Worm (Caenorhabditis elegans) whole organism, L4/young adult: Measurements from ENCODE around the gene C14C10.1.

Experiments used
- W03F9.2 ChIP-seq: fragments of 150-350 bp; optimal IDR thresholded peaks from 2 replicates; lab custom pipeline; 2014; ENCODE audit warnings: missing biosample characterization, missing genetic modification characterization
- dao-5 ChIP-seq: sonication (generic microtip); optimal IDR thresholded peaks from 2 replicates; lab custom pipeline; 2016; ENCODE audit warnings: missing genotype, missing genetic modification characterization, moderate library complexity, missing compliant biosample characterization
- him-1 ChIP-seq: sonication (generic microtip); optimal IDR thresholded peaks from 2 replicates; lab custom pipeline; 2016; ENCODE audit warnings: missing genotype, missing genetic modification reagents, missing genetic modification characterization, missing compliant biosample characterization

The C14C10.1 gene

DNA sequence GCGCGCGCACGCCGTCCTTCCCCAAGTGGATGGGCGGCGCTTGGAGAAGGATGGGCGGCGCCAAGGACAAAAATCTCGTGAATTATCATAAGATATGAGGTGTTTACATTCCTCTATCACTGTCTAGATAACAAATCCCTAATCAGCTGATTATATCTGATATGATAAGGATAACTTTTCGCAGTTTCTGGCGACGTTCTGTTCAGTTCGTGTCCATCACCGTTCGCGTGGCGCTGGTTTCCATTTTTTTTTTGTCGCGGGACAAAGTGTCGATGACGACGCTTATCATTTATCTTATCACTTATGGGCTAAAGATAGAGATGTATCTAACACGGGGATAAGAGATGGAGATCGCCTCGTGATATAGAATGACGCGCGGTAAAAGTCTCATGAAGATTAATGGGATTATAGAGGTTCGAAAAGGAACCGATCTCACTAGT, 34.8 kb upstream of the C14C10.1 start:
- TF ChIP-seq him-1 (tag; lab: Kevin White, UChicago) (no peak), dao-5 (tag; lab: Kevin White, UChicago) (no peak), W03F9.2 (tag; lab: Kevin White, UChicago) (no peak)

DNA sequence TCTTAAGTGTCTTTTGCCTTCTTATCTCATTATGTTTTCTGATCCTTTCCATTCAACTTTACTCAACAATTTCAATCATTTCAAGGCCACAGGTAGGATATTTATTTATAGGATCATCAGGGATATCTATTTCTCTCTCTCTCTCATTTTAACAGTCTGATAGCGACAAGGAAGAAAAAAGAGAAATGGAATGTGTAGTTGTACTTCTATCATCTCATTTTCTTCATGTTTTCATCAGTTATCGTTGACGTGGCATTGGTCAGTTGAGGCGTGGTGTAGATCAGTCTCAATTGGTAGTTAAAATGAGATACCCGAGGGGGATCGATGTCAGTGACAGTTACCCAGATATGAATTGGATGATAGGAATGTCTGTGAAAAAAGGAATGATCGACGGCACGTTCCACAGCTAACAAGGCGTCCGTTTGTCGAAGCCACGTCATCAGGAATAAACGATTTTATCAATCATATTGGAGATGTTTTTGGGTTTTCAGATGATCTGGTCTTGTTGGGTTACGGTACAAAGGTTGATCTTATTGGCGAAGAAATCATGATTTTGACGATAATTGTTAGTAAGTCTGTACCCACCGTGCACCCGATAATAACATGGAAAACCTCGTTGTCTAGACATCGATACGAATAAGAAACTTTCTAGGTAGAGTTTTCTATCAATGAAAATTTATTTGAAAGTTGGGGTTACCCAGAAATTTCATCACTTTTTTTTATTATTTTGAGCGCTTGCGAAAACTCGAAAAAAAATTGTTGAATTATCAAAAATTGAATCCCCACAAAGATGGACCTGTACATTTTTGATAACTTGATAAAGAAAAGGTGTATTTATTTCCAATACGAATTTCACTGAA, 33.7 kb upstream of the C14C10.1 start:
- TF ChIP-seq him-1 (tag; lab: Kevin White, UChicago) (no peak), dao-5 (tag; lab: Kevin White, UChicago) (no peak), W03F9.2 (tag; lab: Kevin White, UChicago) (no peak)

DNA sequence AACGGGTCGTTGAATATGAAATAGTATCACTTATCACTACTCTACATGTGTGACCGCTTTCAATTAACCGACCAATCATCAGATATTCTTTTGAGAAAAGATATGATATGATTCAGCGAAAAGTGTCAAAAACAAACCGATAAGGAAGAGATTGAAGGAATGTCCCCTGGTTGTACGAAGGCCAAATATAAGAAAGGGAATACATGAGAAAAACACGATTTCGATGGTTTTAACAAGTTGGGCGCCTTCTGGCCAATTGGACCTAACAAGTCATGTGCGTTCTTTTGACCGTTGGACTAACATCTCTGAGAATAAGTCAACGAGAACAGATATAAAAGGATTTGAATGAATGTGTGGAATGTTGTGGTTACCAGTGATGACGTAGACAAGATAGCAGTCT, 32.3 kb upstream of the C14C10.1 start:
- TF ChIP-seq W03F9.2 (tag; lab: Kevin White, UChicago) (no peak), dao-5 (tag; lab: Kevin White, UChicago) (no peak)

DNA sequence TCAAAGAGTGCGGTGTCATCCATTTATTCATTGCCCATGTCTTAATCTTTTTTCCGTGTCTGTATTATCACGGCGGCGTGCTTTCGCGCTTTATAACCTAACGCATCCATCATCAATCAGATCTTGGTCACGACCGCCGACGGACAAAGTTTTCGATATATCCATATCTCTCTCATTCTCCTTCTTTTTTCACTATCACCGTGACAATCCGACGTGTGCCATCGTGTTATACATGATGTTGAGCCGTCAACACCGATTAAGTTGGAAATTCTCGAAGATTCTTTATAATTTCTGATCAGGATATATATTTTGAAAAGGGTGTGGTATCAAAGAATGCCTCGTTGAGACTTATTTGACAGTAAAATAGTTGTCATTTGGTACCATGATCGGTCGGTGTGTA, 31.2 kb upstream of the C14C10.1 start:
- TF ChIP-seq dao-5 (tag; lab: Kevin White, UChicago), result no peak
- TF ChIP-seq W03F9.2 (tag; lab: Kevin White, UChicago), result no peak
- TF ChIP-seq him-1 (tag; lab: Kevin White, UChicago), result no peak

DNA sequence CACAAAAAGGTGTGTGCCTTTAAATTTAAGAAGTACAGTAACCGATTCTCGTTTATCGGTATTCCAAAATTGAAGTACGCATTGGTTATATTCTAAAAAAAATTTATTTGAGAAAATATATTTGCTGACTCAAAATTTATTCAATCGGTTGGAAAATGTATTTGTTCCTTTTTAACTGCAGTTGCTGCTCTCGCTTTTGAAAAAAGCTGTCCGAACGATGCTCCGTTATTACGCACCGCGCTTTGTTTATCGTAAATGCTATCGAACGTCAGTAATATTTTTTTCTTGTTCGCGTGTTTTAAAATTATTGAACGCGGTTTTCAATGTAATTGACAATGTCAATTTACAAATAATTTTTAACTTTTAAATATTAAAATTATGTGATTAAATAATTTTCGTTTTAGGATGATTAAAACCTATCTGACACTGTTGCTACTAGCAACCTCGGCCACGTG, 27.8 kb upstream of the C14C10.1 start, which contains the start of gene sel-1:
Gene sel-1, plus strand, starts transcription at position 405 of the 455 bp plus-strand sequence.
- TF ChIP-seq W03F9.2 (tag; lab: Kevin White, UChicago) (no peak), dao-5 (tag; lab: Kevin White, UChicago) (no peak), him-1 (tag; lab: Kevin White, UChicago) (no peak)

DNA sequence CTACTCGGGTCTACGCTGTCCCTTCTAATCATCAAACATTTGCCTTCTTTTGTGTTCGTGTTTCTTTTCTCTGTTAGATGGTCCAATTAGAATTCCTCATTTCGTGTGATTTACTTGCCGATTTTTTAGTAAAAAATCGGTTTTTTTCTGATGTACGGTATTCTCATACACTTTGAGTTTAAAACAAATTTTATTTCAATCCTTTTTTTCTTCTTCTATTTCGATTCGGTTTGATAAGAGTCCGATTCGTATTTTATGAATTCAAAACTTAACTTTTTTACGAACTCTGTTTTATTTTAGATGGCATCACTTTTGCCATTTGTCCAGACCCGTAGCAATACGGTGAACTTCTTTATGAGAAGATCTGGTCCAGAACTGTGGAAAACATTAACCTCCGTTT, 24.9 kb upstream of the C14C10.1 start, which contains the start of gene mrps-5:
Gene mrps-5, plus strand, starts transcription at position 301 of the 400 bp plus-strand sequence.
- TF ChIP-seq dao-5 (tag; lab: Kevin White, UChicago) (no peak), W03F9.2 (tag; lab: Kevin White, UChicago) (no peak), him-1 (tag; lab: Kevin White, UChicago) (no peak)

DNA sequence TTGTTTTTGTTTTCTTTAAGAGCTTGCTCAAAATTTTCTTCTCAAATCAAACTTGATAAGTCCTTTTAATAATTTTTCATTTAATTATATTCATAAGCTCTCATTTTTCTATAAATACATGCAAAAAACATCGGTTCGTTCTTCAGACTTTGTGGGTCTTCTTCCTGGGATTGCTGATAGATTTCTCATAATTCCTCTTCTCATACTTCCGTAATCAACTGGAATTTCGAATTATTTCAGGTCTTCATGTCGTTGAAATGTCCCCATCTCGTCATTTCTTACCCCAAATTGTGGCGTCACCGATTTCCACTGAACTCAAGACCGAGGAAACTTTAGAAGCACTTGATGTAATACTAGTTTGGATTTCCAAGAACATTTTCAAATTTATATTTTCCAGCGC, 23.2 kb upstream of the C14C10.1 start:
- no peak for TF ChIP-seq W03F9.2 (tag; lab: Kevin White, UChicago)
- TF ChIP-seq dao-5 (tag; lab: Kevin White, UChicago), result no peak
- no peak for TF ChIP-seq him-1 (tag; lab: Kevin White, UChicago)

DNA sequence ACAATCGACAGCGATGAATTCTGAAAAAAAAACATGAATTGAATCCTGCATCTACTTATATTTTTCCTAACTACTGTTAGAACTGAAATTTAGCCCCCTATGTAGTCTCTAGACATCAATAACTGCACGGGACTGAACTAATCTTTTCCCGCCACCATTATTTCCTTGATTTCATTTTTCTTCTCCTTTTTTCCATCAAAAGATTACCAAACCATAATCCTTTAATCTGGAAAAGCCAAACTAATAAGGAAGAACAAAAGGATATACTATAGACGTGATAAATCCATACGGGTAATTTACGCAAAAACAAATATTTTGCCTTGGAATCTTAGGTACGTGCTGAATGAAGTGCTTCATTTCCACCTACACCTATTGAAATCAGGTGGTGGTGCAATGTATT, 20.8 kb upstream of the C14C10.1 start:
- TF ChIP-seq him-1 (tag; lab: Kevin White, UChicago), result no peak
- TF ChIP-seq dao-5 (tag; lab: Kevin White, UChicago), result no peak
- no peak for TF ChIP-seq W03F9.2 (tag; lab: Kevin White, UChicago)

DNA sequence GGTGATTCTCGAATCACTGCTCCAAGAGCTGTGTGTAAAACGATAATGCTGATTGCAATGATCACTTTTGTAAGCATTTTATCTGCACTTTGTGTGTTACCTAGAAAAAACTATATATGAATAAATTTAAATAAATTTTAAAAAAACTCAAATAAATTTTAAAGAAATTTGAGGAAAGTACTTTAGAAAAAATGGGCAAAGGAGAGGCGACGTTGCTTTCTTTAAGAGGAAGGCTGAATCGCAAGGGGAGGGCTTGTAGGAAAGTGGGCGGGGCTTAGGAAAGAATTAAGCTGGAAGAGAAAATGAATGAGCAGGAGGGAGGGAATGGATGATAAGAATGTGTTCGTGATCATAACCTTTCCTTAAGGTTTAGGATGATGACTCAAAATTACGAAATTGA, 20.3 kb upstream of the C14C10.1 start, which contains the start of gene E02A10.4:
Gene E02A10.4, minus strand, starts transcription at position 101 of the 400 bp plus-strand sequence.
- TF ChIP-seq W03F9.2 (tag; lab: Kevin White, UChicago), result no peak
- no peak for TF ChIP-seq him-1 (tag; lab: Kevin White, UChicago)
- no peak for TF ChIP-seq dao-5 (tag; lab: Kevin White, UChicago)

DNA sequence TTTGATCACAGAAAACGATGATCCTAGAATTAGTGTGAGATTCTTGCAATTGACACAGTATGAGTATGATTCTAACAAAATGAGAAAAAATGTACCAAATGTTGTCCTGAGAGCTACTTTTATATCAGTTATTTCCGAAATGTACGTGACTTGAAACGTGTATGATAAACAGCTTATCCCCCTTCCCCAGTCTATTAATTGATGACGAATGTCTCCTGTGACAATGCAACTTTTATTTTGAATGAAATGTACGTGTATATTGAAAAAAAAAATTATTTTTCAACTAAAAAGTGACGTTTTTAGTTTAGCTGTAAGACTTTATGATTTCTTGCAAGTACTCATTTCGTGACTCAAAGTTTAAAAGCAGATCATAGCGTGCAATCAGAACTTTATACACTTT, 17.9 kb upstream of the C14C10.1 start:
- no peak for TF ChIP-seq dao-5 (tag; lab: Kevin White, UChicago)

DNA sequence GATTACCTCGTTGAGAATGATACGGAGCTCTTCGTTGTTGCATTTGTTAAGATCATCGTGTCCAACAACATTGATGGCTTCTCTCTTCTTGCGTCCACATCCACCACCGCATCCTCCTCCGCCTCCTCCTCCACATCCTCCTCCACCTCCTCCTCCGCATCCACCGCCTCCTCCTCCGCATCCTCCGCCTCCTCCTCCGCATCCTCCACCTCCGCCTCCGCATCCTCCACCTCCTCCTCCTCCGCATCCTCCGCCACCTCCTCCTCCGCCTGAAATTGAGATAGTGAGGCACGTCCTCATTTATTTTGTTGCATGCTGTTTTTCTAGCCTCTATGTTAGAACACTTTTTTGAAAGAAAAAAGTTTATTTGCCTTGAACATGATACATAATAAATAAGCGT, 12.3 kb upstream of the C14C10.1 start:
- TF ChIP-seq dao-5 (tag; lab: Kevin White, UChicago) (no peak), him-1 (tag; lab: Kevin White, UChicago) (no peak), W03F9.2 (tag; lab: Kevin White, UChicago) (no peak)

DNA sequence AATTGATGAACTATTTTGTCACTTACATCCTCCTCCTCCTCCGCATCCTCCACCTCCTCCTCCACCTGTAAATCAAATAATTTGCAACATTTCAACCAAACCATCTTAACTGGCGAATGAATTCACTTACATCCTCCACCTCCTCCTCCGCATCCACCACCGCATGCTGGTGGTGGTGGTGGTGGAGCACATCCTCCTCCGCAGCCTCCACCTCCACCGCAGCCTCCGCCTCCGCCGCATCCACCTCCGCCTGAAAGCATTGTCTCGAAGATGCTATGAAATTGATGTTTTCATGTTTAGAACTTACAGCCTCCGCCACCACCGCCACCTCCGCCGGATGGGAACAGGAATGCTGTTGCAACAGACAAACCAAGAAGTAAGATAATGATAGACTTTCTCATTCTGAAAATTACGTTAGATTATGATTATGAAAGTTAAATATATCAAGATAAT, 11.6 kb upstream of the C14C10.1 start, which contains the start of gene grl-23:
Gene grl-23, minus strand, starts transcription at position 403 of the 453 bp plus-strand sequence.
- TF ChIP-seq dao-5 (tag; lab: Kevin White, UChicago) (no peak), him-1 (tag; lab: Kevin White, UChicago) (no peak), W03F9.2 (tag; lab: Kevin White, UChicago) (no peak)

DNA sequence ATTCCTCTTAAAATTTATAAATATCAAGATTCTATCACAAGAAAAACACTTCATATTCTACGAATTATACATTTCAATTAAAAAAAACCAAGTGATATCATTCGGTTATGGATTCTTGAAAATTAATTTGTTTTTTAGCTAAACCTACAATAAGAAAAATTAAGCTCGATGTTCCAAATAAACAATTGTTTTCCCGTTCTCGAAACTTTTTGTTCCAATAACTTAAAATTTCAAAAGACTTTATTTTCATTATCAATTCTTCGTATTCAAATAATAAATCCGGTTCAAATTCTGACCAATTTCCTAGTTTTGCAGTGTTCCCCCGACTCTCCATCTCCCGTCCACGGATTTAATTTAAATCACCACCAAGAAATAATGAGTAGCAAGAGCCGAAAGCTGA, 8.8 kb upstream of the C14C10.1 start, which contains the start of gene E02A10.3:
Gene E02A10.3, plus strand, starts transcription at position 301 of the 400 bp plus-strand sequence.
- TF ChIP-seq W03F9.2 (tag; lab: Kevin White, UChicago), result no peak
- no peak for TF ChIP-seq him-1 (tag; lab: Kevin White, UChicago)
- TF ChIP-seq dao-5 (tag; lab: Kevin White, UChicago), result no peak
